Fruit fly (Drosophila melanogaster): Measurements from ENCODE around the gene Csk.

Gene Csk

DNA sequence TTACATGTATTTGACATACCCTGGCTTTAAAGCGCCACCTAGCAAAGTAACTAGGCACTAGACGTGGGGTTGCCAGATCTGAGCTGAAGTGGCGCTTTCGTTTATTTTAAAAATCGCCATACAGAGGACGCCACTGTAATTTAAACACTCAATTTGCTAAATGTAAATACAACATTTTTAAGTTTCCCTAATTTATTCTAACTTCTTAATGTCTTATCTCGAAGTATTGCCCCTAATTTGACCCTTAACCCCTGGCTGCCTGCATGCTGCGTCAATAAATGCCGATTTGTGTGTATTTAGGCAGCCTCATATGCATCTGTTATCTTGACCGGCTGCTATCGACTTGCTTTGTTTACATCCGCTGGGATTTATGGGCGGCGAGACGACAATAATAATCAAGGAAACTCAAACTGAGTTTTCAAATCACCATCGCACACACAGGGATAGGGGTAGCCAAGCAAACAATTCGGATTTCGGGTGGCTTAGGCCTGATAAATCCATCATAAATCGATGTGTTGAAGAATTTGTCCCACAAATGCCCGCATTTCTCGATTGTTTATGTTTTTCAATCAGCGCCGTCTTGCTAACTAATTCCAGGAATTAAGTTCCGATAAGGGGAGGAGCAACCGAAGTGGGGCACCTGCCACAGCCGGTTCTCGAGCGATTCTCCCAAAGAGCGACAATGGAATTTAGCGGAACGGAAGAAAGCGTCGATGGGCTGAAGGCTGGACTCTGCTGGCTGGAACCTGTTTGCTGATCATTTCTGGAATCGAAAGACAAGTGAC lies 37.1 kb downstream of the Csk start (continued):
- TF ChIP-seq CG6792 (GFP tag; optimal IDR thresholded peaks at IDR 0.05) (no peak), Sox102F (GFP tag; optimal IDR thresholded peaks at IDR 0.05) (no peak), fd85E (GFP tag; optimal IDR thresholded peaks at IDR 0.05) (no peak), achi (GFP tag; optimal IDR thresholded peaks at IDR 0.05) (no peak), Eip75B (GFP tag; optimal IDR thresholded peaks at IDR 0.05) (no peak), CG6276 (GFP tag; optimal IDR thresholded peaks at IDR 0.05) (no peak), CG11762 (GFP tag; optimal IDR thresholded peaks at IDR 0.05; ENCODE audit: insufficient read depth) (no peak), topi (GFP tag; optimal IDR thresholded peaks at IDR 0.05) (peak; percentile 43), svp (GFP tag) (peak; percentile 89), CG8319 (GFP tag; optimal IDR thresholded peaks at IDR 0.05) (no peak), CG7368 (GFP tag; optimal IDR thresholded peaks at IDR 0.05) (no peak), Ets21C (GFP tag; optimal IDR thresholded peaks at IDR 0.05) (peak; percentile 7), ss (GFP tag; optimal IDR thresholded peaks at IDR 0.05) (no peak), net (GFP tag; optimal IDR thresholded peaks at IDR 0.05) (no peak), vri (GFP tag; optimal IDR thresholded peaks at IDR 0.05) (no peak), Lpt (GFP tag; optimal IDR thresholded peaks at IDR 0.05) (no peak), salr (GFP tag; optimal IDR thresholded peaks at IDR 0.05) (no peak), fd59A (GFP tag; optimal IDR thresholded peaks at IDR 0.05) (no peak), Ets96B (tag; optimal IDR thresholded peaks at IDR 0.05) (no peak), acj6 (GFP tag; optimal IDR thresholded peaks at IDR 0.05) (peak; percentile 36), CG10631 (GFP tag; optimal IDR thresholded peaks at IDR 0.05) (no peak), dac (GFP tag; optimal IDR thresholded peaks at IDR 0.05) (no peak), CG4318 (GFP tag; optimal IDR thresholded peaks at IDR 0.05) (no peak), CG10669 (GFP tag; optimal IDR thresholded peaks at IDR 0.05) (no peak), CG32006 (GFP tag; optimal IDR thresholded peaks at IDR 0.05) (no peak), CG11294 (GFP tag; IDR thresholded peaks at IDR 0.05) (no peak), cyc (GFP tag; optimal IDR thresholded peaks at IDR 0.05) (peak; percentile 63), CG9139 (GFP tag; optimal IDR thresholded peaks at IDR 0.05) (no peak), Eip78C (GFP tag) (peak; percentile 69), Gug (GFP tag; IDR thresholded peaks at IDR 0.05) (no peak), spab (GFP tag; optimal IDR thresholded peaks at IDR 0.05) (no peak), CG31627 (GFP tag; optimal IDR thresholded peaks at IDR 0.05) (peak; percentile 73), fkh (GFP tag; optimal IDR thresholded peaks at IDR 0.05) (peak; percentile 77), CG3919 (GFP tag; optimal IDR thresholded peaks at IDR 0.05) (peak; percentile 48)

dm6 chr3R:11612467-11612866 lies 38.0 kb downstream of the Csk start:
- no peak for TF ChIP-seq CG6276 (GFP tag; optimal IDR thresholded peaks at IDR 0.05)
- no peak for TF ChIP-seq Hr38 (GFP tag; optimal IDR thresholded peaks at IDR 0.05)
- peak; percentile 57 for TF ChIP-seq Eip78C (GFP tag)
- TF ChIP-seq Hr4 (GFP tag; optimal IDR thresholded peaks at IDR 0.05): peak; percentile 15
- peak; percentile 55 for TF ChIP-seq CG15336 (GFP tag; IDR thresholded peaks at IDR 0.05)
- peak; percentile 30 for TF ChIP-seq CG32006 (GFP tag; optimal IDR thresholded peaks at IDR 0.05)

DNA sequence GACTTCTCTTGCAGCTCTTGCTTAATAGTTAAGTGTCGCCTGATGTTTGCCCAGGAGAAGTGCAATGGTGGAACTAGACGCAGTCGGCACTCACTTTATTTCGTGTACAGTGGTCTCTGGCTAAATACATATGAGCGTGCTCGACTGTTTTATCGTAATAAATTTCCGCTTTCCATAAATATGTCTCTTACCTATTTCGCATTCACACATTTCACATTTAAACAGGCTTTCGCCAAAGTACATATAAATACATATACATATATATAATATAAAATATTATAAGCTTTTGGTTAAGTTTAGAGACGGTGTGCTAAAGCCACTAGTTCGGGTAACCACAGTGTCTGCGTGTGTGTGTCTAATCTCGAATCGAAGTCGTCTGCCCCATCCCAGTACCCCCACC lies 43.8 kb downstream of the Csk start:
- TF ChIP-seq dac (GFP tag; optimal IDR thresholded peaks at IDR 0.05) (peak; percentile 56), CG6163 (GFP tag; IDR thresholded peaks at IDR 0.05) (no peak), OdsH (GFP tag; optimal IDR thresholded peaks at IDR 0.05) (no peak), Eip78C (GFP tag) (peak; percentile 44), CG32006 (GFP tag; optimal IDR thresholded peaks at IDR 0.05) (peak; percentile 75), salr (GFP tag; optimal IDR thresholded peaks at IDR 0.05) (no peak), CG6276 (GFP tag; optimal IDR thresholded peaks at IDR 0.05) (peak; percentile 58), Ets21C (GFP tag; optimal IDR thresholded peaks at IDR 0.05) (no peak), CG10669 (GFP tag; optimal IDR thresholded peaks at IDR 0.05) (no peak), Hr38 (GFP tag; optimal IDR thresholded peaks at IDR 0.05) (no peak), CG11902 (GFP tag; optimal IDR thresholded peaks at IDR 0.05) (no peak), lz (GFP tag; optimal IDR thresholded peaks at IDR 0.05) (no peak), CG15336 (GFP tag; IDR thresholded peaks at IDR 0.05) (peak; percentile 62; the same call in 1 of the 2 replicates), svp (GFP tag) (peak; percentile 12), achi (GFP tag; optimal IDR thresholded peaks at IDR 0.05) (peak; percentile 22), CG6792 (GFP tag; optimal IDR thresholded peaks at IDR 0.05) (no peak), fd59A (GFP tag; optimal IDR thresholded peaks at IDR 0.05) (no peak), eg (GFP tag; IDR thresholded peaks at IDR 0.05) (peak; percentile 36; the same call in 1 of the 3 replicates), CG3919 (GFP tag; optimal IDR thresholded peaks at IDR 0.05) (peak; percentile 24), CG8119 (GFP tag; IDR thresholded peaks at IDR 0.05) (peak; percentile 73), fd85E (GFP tag; optimal IDR thresholded peaks at IDR 0.05) (no peak), fkh (GFP tag; optimal IDR thresholded peaks at IDR 0.05) (no peak), acj6 (GFP tag; optimal IDR thresholded peaks at IDR 0.05) (peak; percentile 8), CG4318 (GFP tag; optimal IDR thresholded peaks at IDR 0.05) (peak; percentile 36), topi (GFP tag; optimal IDR thresholded peaks at IDR 0.05) (no peak), Hr4 (GFP tag; optimal IDR thresholded peaks at IDR 0.05) (peak; percentile 47), CG16779 (tag; optimal IDR thresholded peaks at IDR 0.05) (no peak)
